ENCODE assay signal across 1 fruit fly cellular context in the genomic region with DNA sequence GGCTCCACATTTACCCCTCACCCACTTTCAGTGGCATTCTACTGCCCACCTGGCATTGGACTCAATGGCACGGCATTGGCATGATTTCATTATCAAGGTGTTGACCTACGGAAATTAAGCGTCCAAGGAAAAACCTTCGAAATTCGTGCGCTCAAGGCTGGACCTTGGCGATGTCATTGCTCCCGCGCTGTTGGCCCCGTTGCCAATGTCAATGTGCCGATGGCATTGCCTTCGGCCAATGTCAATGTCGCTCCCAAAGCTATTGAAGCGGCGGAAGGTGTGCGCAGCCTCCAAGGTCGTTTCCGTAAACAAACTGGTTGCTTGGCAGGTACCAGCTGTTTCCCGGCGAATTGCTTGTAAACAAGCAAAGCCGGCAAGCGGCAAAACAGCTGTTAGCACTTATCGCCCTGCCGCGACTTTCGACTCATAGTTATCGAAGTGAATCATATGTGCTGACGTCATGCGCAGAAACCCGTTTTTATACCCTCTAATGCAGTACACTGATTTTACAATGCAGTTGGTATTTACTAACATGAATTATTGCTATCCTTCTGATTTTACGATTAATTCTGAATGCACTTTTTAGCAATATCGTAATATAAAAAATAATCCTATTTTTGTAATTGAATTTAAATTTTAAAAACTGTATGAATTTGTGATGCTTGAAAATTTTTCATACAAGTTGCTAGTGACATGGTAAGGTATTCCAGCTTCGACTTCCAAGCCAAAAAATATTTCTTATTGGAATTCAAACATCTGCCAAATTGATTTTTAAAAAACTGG.
A peak's percentile ranks its signal among the peaks of the same experiment; 100 is the strongest.
TF ChIP-seq lines count a peak whose summit lies in the region.

No protein-coding gene starts in this region.

TF ChIP-seq in whole organism, embryonic, 481 proteins besides CTCF, POLR2A, EP300 and RAD21 (continued from another document and continues in another):
- TF ChIP-seq CHES-1-like (GFP tag; optimal IDR thresholded peaks at IDR 0.05; lab: Kevin White, UChicago): peak; percentile 93
- no peak for TF ChIP-seq nerfin-2 (GFP tag; IDR thresholded peaks at IDR 0.05; lab: Robert Waterston, UW; ENCODE audit: partially characterized antibody)
- TF ChIP-seq Dfd (GFP tag; optimal IDR thresholded peaks at IDR 0.05; lab: Kevin White, UChicago): no peak
- no peak for TF ChIP-seq CG12155 (GFP tag; optimal IDR thresholded peaks at IDR 0.05; lab: Kevin White, UChicago)
- TF ChIP-seq fd3F (GFP tag; optimal IDR thresholded peaks at IDR 0.05; lab: Kevin White, UChicago): peak; percentile 94
- peak; percentile 95 for TF ChIP-seq CG4820 (GFP tag; optimal IDR thresholded peaks at IDR 0.05; lab: Kevin White, UChicago)
- peak; percentile 96 for TF ChIP-seq CG18599 (GFP tag; optimal IDR thresholded peaks at IDR 0.05; lab: Kevin White, UChicago)
- TF ChIP-seq row (GFP tag; IDR thresholded peaks at IDR 0.05; lab: Robert Waterston, UW): peak; percentile 99
- TF ChIP-seq gt (GFP tag; IDR thresholded peaks at IDR 0.05; lab: Robert Waterston, UW): peak; percentile 89
- peak; percentile 70 for TF ChIP-seq CG7928 (GFP tag; optimal IDR thresholded peaks at IDR 0.05; lab: Kevin White, UChicago)
- no peak for TF ChIP-seq Lpt (GFP tag; optimal IDR thresholded peaks at IDR 0.05; lab: Kevin White, UChicago)
- peak; percentile 76 for TF ChIP-seq CG33557 (GFP tag; optimal IDR thresholded peaks at IDR 0.05; lab: Kevin White, UChicago)
- TF ChIP-seq aop (GFP tag; IDR thresholded peaks at IDR 0.05; lab: Robert Waterston, UW): peak; percentile 75
- TF ChIP-seq CG1603 (tag; optimal IDR thresholded peaks at IDR 0.05; lab: Kevin White, UChicago): no peak
- peak; percentile 93 for TF ChIP-seq Optix (GFP tag; IDR thresholded peaks at IDR 0.05; lab: Robert Waterston, UW)
- TF ChIP-seq CG2116 (GFP tag; optimal IDR thresholded peaks at IDR 0.05; lab: Kevin White, UChicago): peak; percentile 84
- TF ChIP-seq CG31441 (GFP tag; IDR thresholded peaks at IDR 0.05; lab: Robert Waterston, UW): peak; percentile 84
- TF ChIP-seq en (GFP tag; optimal IDR thresholded peaks at IDR 0.05; lab: Kevin White, UChicago): peak; percentile 68
- peak; percentile 91 for TF ChIP-seq fu2 (GFP tag; optimal IDR thresholded peaks at IDR 0.05; lab: Kevin White, UChicago)
- peak; percentile 66 for TF ChIP-seq Ets97D (GFP tag; optimal IDR thresholded peaks at IDR 0.05; lab: Kevin White, UChicago)
- peak; percentile 96 for TF ChIP-seq PHDP (tag; optimal IDR thresholded peaks at IDR 0.05; lab: Kevin White, UChicago)
- peak; percentile 96 for TF ChIP-seq CG1602 (GFP tag; optimal IDR thresholded peaks at IDR 0.05; lab: Kevin White, UChicago)
- TF ChIP-seq CG11247 (GFP tag; IDR thresholded peaks at IDR 0.05; lab: Robert Waterston, UW): peak; percentile 94
- peak; percentile 48; the same call in 1 of the 3 replicates for TF ChIP-seq CG6791 (GFP tag; IDR thresholded peaks at IDR 0.05; lab: Robert Waterston, UW; ENCODE audit: partially characterized antibody)
- TF ChIP-seq CG2120 (GFP tag; optimal IDR thresholded peaks at IDR 0.05; lab: Kevin White, UChicago): peak; percentile 97
- TF ChIP-seq CG18011 (GFP tag; optimal IDR thresholded peaks at IDR 0.05; lab: Kevin White, UChicago): peak; percentile 87
- peak; percentile 82 for TF ChIP-seq Adf1 (GFP tag; IDR thresholded peaks at IDR 0.05; lab: Robert Waterston, UW)
- TF ChIP-seq C15 (GFP tag; IDR thresholded peaks at IDR 0.05; lab: Robert Waterston, UW): peak; percentile 95
- TF ChIP-seq HmgD (GFP tag; optimal IDR thresholded peaks at IDR 0.05; lab: Kevin White, UChicago): peak; percentile 56
- TF ChIP-seq Doc3 (GFP tag; IDR thresholded peaks at IDR 0.05; lab: Robert Waterston, UW; ENCODE audit: partially characterized antibody): peak; percentile 61; the same call in 2 of the 3 replicates
- peak; percentile 93 for TF ChIP-seq CG31224 (GFP tag; IDR thresholded peaks at IDR 0.05; lab: Robert Waterston, UW)
- peak; percentile 95 for TF ChIP-seq CG32772 (GFP tag; IDR thresholded peaks at IDR 0.05; lab: Robert Waterston, UW)
- TF ChIP-seq lola (GFP tag; optimal IDR thresholded peaks at IDR 0.05; lab: Kevin White, UChicago): no peak
- peak; percentile 96 for TF ChIP-seq CG11093 (GFP tag; IDR thresholded peaks at IDR 0.05; lab: Robert Waterston, UW)
- TF ChIP-seq ara (GFP tag; IDR thresholded peaks at IDR 0.05; lab: Robert Waterston, UW): peak; percentile 97
- no peak for TF ChIP-seq CG15601 (tag; optimal IDR thresholded peaks at IDR 0.05; lab: Kevin White, UChicago)
- TF ChIP-seq lbe (GFP tag; optimal IDR thresholded peaks at IDR 0.05; lab: Kevin White, UChicago): peak; percentile 80
- TF ChIP-seq Nf-YB (GFP tag; optimal IDR thresholded peaks at IDR 0.05; lab: Kevin White, UChicago): peak; percentile 84
- TF ChIP-seq Poxn (GFP tag; IDR thresholded peaks at IDR 0.05; lab: Robert Waterston, UW): peak; percentile 87
- peak; percentile 37 for TF ChIP-seq Dp (GFP tag; optimal IDR thresholded peaks at IDR 0.05; lab: Kevin White, UChicago)
- TF ChIP-seq sens-2 (GFP tag; IDR thresholded peaks at IDR 0.05; lab: Robert Waterston, UW): peak; percentile 91
- no peak for TF ChIP-seq Hmx (GFP tag; optimal IDR thresholded peaks at IDR 0.05; lab: Kevin White, UChicago)
- TF ChIP-seq CG3281 (GFP tag; optimal IDR thresholded peaks at IDR 0.05; lab: Kevin White, UChicago): peak; percentile 94
- peak; percentile 96 for TF ChIP-seq fd96Cb (tag; optimal IDR thresholded peaks at IDR 0.05; lab: Kevin White, UChicago)
- TF ChIP-seq Tbp (GFP tag; optimal IDR thresholded peaks at IDR 0.05; lab: Kevin White, UChicago): no peak
- peak; percentile 91 for TF ChIP-seq CG6813 (GFP tag; optimal IDR thresholded peaks at IDR 0.05; lab: Kevin White, UChicago)
- no peak for TF ChIP-seq odd (GFP tag; optimal IDR thresholded peaks at IDR 0.05; lab: Kevin White, UChicago)
- peak; percentile 86 for TF ChIP-seq fd64A (GFP tag; optimal IDR thresholded peaks at IDR 0.05; lab: Kevin White, UChicago)
- TF ChIP-seq sqz (GFP tag; optimal IDR thresholded peaks at IDR 0.05; lab: Kevin White, UChicago): no peak
- peak; percentile 91 for TF ChIP-seq bowl (GFP tag; IDR thresholded peaks at IDR 0.05; lab: Robert Waterston, UW)
- peak; percentile 94 for TF ChIP-seq CG17359 (tag; optimal IDR thresholded peaks at IDR 0.05; lab: Kevin White, UChicago)
- peak; percentile 100 for TF ChIP-seq ftz-f1 (GFP tag; optimal IDR thresholded peaks at IDR 0.05; lab: Kevin White, UChicago)
- TF ChIP-seq CG1024 (GFP tag; IDR thresholded peaks at IDR 0.05; lab: Robert Waterston, UW): peak; percentile 92
- peak; percentile 81 for TF ChIP-seq mirr (GFP tag; optimal IDR thresholded peaks at IDR 0.05; lab: Kevin White, UChicago)
- TF ChIP-seq Ets65A (GFP tag; lab: Kevin White, UChicago): peak; percentile 93
- peak; percentile 97 for TF ChIP-seq CG30403 (GFP tag; optimal IDR thresholded peaks at IDR 0.05; lab: Kevin White, UChicago)
- TF ChIP-seq az2 (GFP tag; optimal IDR thresholded peaks at IDR 0.05; lab: Kevin White, UChicago): peak; percentile 97
- peak; percentile 90 for TF ChIP-seq CG17385 (GFP tag; optimal IDR thresholded peaks at IDR 0.05; lab: Kevin White, UChicago)
- peak; percentile 95 for TF ChIP-seq Nf-YA (GFP tag; IDR thresholded peaks at IDR 0.05; lab: Robert Waterston, UW)
- peak; percentile 97 for TF ChIP-seq CG8924 (tag; optimal IDR thresholded peaks at IDR 0.05; lab: Kevin White, UChicago)
- TF ChIP-seq jumu (GFP tag; optimal IDR thresholded peaks at IDR 0.05; lab: Kevin White, UChicago): peak; percentile 82
- TF ChIP-seq CG18619 (GFP tag; optimal IDR thresholded peaks at IDR 0.05; lab: Kevin White, UChicago): peak; percentile 94
- TF ChIP-seq CG33213 (GFP tag; optimal IDR thresholded peaks at IDR 0.05; lab: Kevin White, UChicago): peak; percentile 90
- peak; percentile 83 for TF ChIP-seq CG11560 (tag; IDR thresholded peaks at IDR 0.05; lab: Robert Waterston, UW)
- TF ChIP-seq knrl (GFP tag; IDR thresholded peaks at IDR 0.05; lab: Robert Waterston, UW; ENCODE audit: partially characterized antibody): peak; percentile 14; the same call in 1 of the 3 replicates
- peak; percentile 89 for TF ChIP-seq CG2202 (tag; optimal IDR thresholded peaks at IDR 0.05; lab: Kevin White, UChicago)
- peak; percentile 92 for TF ChIP-seq ase (GFP tag; IDR thresholded peaks at IDR 0.05; lab: Robert Waterston, UW)
- TF ChIP-seq Oaz (GFP tag; IDR thresholded peaks at IDR 0.05; lab: Robert Waterston, UW): peak; percentile 92
- peak; percentile 43 for TF ChIP-seq p53 (GFP tag; optimal IDR thresholded peaks at IDR 0.05; lab: Kevin White, UChicago)
- peak; percentile 98 for TF ChIP-seq sisA (GFP tag; IDR thresholded peaks at IDR 0.05; lab: Robert Waterston, UW)
- TF ChIP-seq CG10462 (GFP tag; optimal IDR thresholded peaks at IDR 0.05; lab: Kevin White, UChicago): peak; percentile 94
- TF ChIP-seq Xbp1 (GFP tag; optimal IDR thresholded peaks at IDR 0.05; lab: Kevin White, UChicago): peak; percentile 97
- peak; percentile 97 for TF ChIP-seq CG17328 (GFP tag; IDR thresholded peaks at IDR 0.05; lab: Robert Waterston, UW)
- TF ChIP-seq CG10431 (GFP tag; optimal IDR thresholded peaks at IDR 0.05; lab: Kevin White, UChicago): no peak
- peak; percentile 81 for TF ChIP-seq maf-S (GFP tag; optimal IDR thresholded peaks at IDR 0.05; lab: Kevin White, UChicago)
- TF ChIP-seq kah (GFP tag; optimal IDR thresholded peaks at IDR 0.05; lab: Kevin White, UChicago): peak; percentile 85
- TF ChIP-seq CG15011 (GFP tag; optimal IDR thresholded peaks at IDR 0.05; lab: Kevin White, UChicago): peak; percentile 89
- TF ChIP-seq CG34376 (GFP tag; optimal IDR thresholded peaks at IDR 0.05; lab: Kevin White, UChicago): peak; percentile 77
- TF ChIP-seq dm (GFP tag; optimal IDR thresholded peaks at IDR 0.05; lab: Kevin White, UChicago): peak; percentile 82
- peak; percentile 94 for TF ChIP-seq CG14050 (GFP tag; IDR thresholded peaks at IDR 0.05; lab: Robert Waterston, UW)
- peak; percentile 84 for TF ChIP-seq E2f2 (GFP tag; IDR thresholded peaks at IDR 0.05; lab: Robert Waterston, UW)
- TF ChIP-seq Chrac-16 (GFP tag; optimal IDR thresholded peaks at IDR 0.05; lab: Kevin White, UChicago): peak; percentile 96
- TF ChIP-seq CG9932 (GFP tag; IDR thresholded peaks at IDR 0.05; lab: Robert Waterston, UW): peak; percentile 97
- TF ChIP-seq CG1233 (GFP tag; optimal IDR thresholded peaks at IDR 0.05; lab: Kevin White, UChicago): peak; percentile 89
- TF ChIP-seq CG2712 (tag; optimal IDR thresholded peaks at IDR 0.05; lab: Kevin White, UChicago): peak; percentile 96
- TF ChIP-seq Drgx (GFP tag; IDR thresholded peaks at IDR 0.05; lab: Robert Waterston, UW): peak; percentile 95
- peak; percentile 74 for TF ChIP-seq CG15073 (GFP tag; optimal IDR thresholded peaks at IDR 0.05; lab: Kevin White, UChicago)
- TF ChIP-seq CG15479 (GFP tag; optimal IDR thresholded peaks at IDR 0.05; lab: Kevin White, UChicago): peak; percentile 25
- peak; percentile 93 for TF ChIP-seq CG6765 (GFP tag; optimal IDR thresholded peaks at IDR 0.05; lab: Kevin White, UChicago)
- peak; percentile 96 for TF ChIP-seq Hr3 (GFP tag; optimal IDR thresholded peaks at IDR 0.05; lab: Kevin White, UChicago)
- peak; percentile 97 for TF ChIP-seq ranshi (GFP tag; IDR thresholded peaks at IDR 0.05; lab: Robert Waterston, UW)
- TF ChIP-seq cato (GFP tag; optimal IDR thresholded peaks at IDR 0.05; lab: Kevin White, UChicago; ENCODE audit: borderline replicate concordance): peak; percentile 89
- peak; percentile 96 for TF ChIP-seq CG15269 (tag; optimal IDR thresholded peaks at IDR 0.05; lab: Kevin White, UChicago)
- TF ChIP-seq CG12942 (GFP tag; optimal IDR thresholded peaks at IDR 0.05; lab: Kevin White, UChicago): peak; percentile 93
- TF ChIP-seq pho (GFP tag; optimal IDR thresholded peaks at IDR 0.05; lab: Kevin White, UChicago): peak; percentile 94
- TF ChIP-seq Ravus (GFP tag; IDR thresholded peaks at IDR 0.05; lab: Robert Waterston, UW): peak; percentile 95
- peak; percentile 97 for TF ChIP-seq al (GFP tag; IDR thresholded peaks at IDR 0.05; lab: Robert Waterston, UW)
- peak; percentile 67 for TF ChIP-seq MESR4 (GFP tag; optimal IDR thresholded peaks at IDR 0.05; lab: Kevin White, UChicago)
- peak; percentile 60 for TF ChIP-seq disco-r (GFP tag; optimal IDR thresholded peaks at IDR 0.05; lab: Kevin White, UChicago)
- TF ChIP-seq CG12769 (tag; optimal IDR thresholded peaks at IDR 0.05; lab: Kevin White, UChicago): peak; percentile 85
- peak; percentile 72 for TF ChIP-seq her (GFP tag; optimal IDR thresholded peaks at IDR 0.05; lab: Kevin White, UChicago)
- TF ChIP-seq CG14014 (GFP tag; IDR thresholded peaks at IDR 0.05; lab: Robert Waterston, UW): peak; percentile 97
- peak; percentile 94 to 97 for TF ChIP-seq dpn (GFP tag; optimal IDR thresholded peaks at IDR 0.05; lab: Kevin White, UChicago)
- TF ChIP-seq shn (GFP tag; optimal IDR thresholded peaks at IDR 0.05; lab: Kevin White, UChicago): peak; percentile 82
- peak; percentile 75 for TF ChIP-seq pnt (GFP tag; optimal IDR thresholded peaks at IDR 0.05; lab: Kevin White, UChicago)
- TF ChIP-seq Hmr (GFP tag; optimal IDR thresholded peaks at IDR 0.05; lab: Kevin White, UChicago): peak; percentile 95
- TF ChIP-seq Camta (GFP tag; optimal IDR thresholded peaks at IDR 0.05; lab: Kevin White, UChicago): peak; percentile 90
- no peak for TF ChIP-seq CG1529 (GFP tag; optimal IDR thresholded peaks at IDR 0.05; lab: Kevin White, UChicago)
- peak; percentile 88 for TF ChIP-seq D19B (GFP tag; optimal IDR thresholded peaks at IDR 0.05; lab: Kevin White, UChicago)
- peak; percentile 88 for TF ChIP-seq trh (GFP tag; optimal IDR thresholded peaks at IDR 0.05; lab: Kevin White, UChicago)
- TF ChIP-seq cg (GFP tag; optimal IDR thresholded peaks at IDR 0.05; lab: Kevin White, UChicago): no peak
- peak; percentile 84 for TF ChIP-seq jing (GFP tag; optimal IDR thresholded peaks at IDR 0.05; lab: Kevin White, UChicago)
- TF ChIP-seq CG9797 (GFP tag; optimal IDR thresholded peaks at IDR 0.05; lab: Kevin White, UChicago): peak; percentile 25
- peak; percentile 72 for TF ChIP-seq CG1792 (GFP tag; optimal IDR thresholded peaks at IDR 0.05; lab: Kevin White, UChicago)
- TF ChIP-seq HmgZ (tag; optimal IDR thresholded peaks at IDR 0.05; lab: Kevin White, UChicago): peak; percentile 95
- peak; percentile 79 for TF ChIP-seq repo (GFP tag; optimal IDR thresholded peaks at IDR 0.05; lab: Kevin White, UChicago)
- TF ChIP-seq Ptx1 (GFP tag; IDR thresholded peaks at IDR 0.05; lab: Robert Waterston, UW): peak; percentile 96
- peak; percentile 87 for TF ChIP-seq CG16863 (GFP tag; optimal IDR thresholded peaks at IDR 0.05; lab: Kevin White, UChicago)
- peak; percentile 98 for TF ChIP-seq slbo (GFP tag; IDR thresholded peaks at IDR 0.05; lab: Robert Waterston, UW)
- peak; percentile 94 for TF ChIP-seq bcd (GFP tag; optimal IDR thresholded peaks at IDR 0.05; lab: Kevin White, UChicago)
- TF ChIP-seq CG10274 (GFP tag; optimal IDR thresholded peaks at IDR 0.05; lab: Kevin White, UChicago): peak; percentile 78
- peak; percentile 65 for TF ChIP-seq fd102C (GFP tag; optimal IDR thresholded peaks at IDR 0.05; lab: Kevin White, UChicago)
